Worm (Caenorhabditis elegans) whole organism, L1 larva: ENCODE results near the gene C35A5.11.

Experiments
- ama-1 ChIP-seq: fragments of 150-350 bp; optimal IDR thresholded peaks from 2 replicates; lab custom pipeline; 2014
- egl-27 ChIP-seq, 2 experiments: fragments of 150-350 bp in 1 of 2; sonication (generic microtip); optimal IDR thresholded peaks; 3 replicates each; lab custom pipeline; 2017 to 2018; ENCODE audit warnings: missing biosample characterization in 2 of 2, missing genetic modification characterization in 2 of 2, missing genetic modification reagents in 2 of 2
- fkh-8 ChIP-seq: sonication (generic microtip); optimal IDR thresholded peaks from 2 replicates; lab custom pipeline; 2016; ENCODE audit warnings: mild to moderate bottlenecking, missing genetic modification characterization, missing compliant biosample characterization
- jun-1 ChIP-seq: fragments of 150-350 bp; optimal IDR thresholded peaks from 2 replicates; lab custom pipeline; 2014; ENCODE audit warnings: missing biosample characterization, missing genetic modification reagents, missing genetic modification characterization
- lin-39 ChIP-seq: fragments of 150-350 bp; optimal IDR thresholded peaks from 2 replicates; lab custom pipeline; 2014; ENCODE audit warnings: missing biosample characterization, missing genetic modification reagents, missing genetic modification characterization
- nhr-90 ChIP-seq: sonication (generic microtip); optimal IDR thresholded peaks from 2 replicates; lab custom pipeline; 2016; ENCODE audit warnings: mild to moderate bottlenecking, missing genetic modification characterization, missing compliant biosample characterization; ENCODE audit not compliant: poor library complexity
- pag-3 ChIP-seq: sonication (generic microtip); optimal IDR thresholded peaks from 2 replicates; lab custom pipeline; 2017; ENCODE audit warnings: missing genetic modification characterization, mild to moderate bottlenecking, missing compliant biosample characterization, antibody characterized with exemption, borderline replicate concordance; ENCODE audit not compliant: insufficient read depth
- pqm-1 ChIP-seq: sonication (generic microtip); optimal IDR thresholded peaks from 3 replicates; lab custom pipeline; 2017; ENCODE audit warnings: missing biosample characterization, missing genetic modification characterization
- rnt-1 ChIP-seq: sonication (generic microtip); optimal IDR thresholded peaks from 2 replicates; lab custom pipeline; 2016; ENCODE audit warnings: mild to moderate bottlenecking, missing genetic modification characterization, moderate library complexity, missing compliant biosample characterization

DNA sequence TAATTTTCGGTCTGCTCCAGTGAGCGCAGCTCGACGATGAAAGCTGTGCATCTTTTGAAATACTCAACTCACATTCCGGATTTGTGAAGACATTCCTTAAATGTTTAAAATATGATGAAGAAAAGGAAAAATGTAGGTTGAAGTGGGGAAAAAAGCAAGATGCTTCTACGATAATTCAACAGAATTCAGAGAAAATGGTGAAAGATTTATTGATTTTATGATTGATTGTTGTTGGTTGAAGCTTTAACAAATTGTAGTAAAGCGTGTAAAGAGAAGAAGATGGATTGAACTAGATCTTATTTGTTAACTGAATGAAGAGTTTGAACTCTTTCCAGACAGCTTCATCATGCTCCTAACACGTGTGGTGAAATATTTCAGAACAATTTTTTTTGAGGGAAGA is 12.9 kb downstream of the C35A5.11 start, which contains the start of gene ncx-5:
- TF ChIP-seq egl-27 (tag; optimal IDR thresholded peaks at IDR 0.05; lab: Kevin White, UChicago): no peak
- TF ChIP-seq jun-1 (tag; lab: Kevin White, UChicago): no peak
- TF ChIP-seq rnt-1 (tag; lab: Kevin White, UChicago): no peak
- TF ChIP-seq nhr-90 (tag; lab: Kevin White, UChicago): no peak
- no peak for TF ChIP-seq pqm-1 (tag; lab: Kevin White, UChicago)
- TF ChIP-seq fkh-8 (tag; lab: Kevin White, UChicago): no peak
- no peak for TF ChIP-seq pag-3
- TF ChIP-seq ama-1: no peak
- no peak for TF ChIP-seq lin-39 (tag; lab: Kevin White, UChicago)
